Worm (Caenorhabditis elegans) whole organism, L4 larva: ENCODE data around the gene C25F9.8.

Experiments
- hif-1 ChIP-seq, 2 experiments: sonication (generic microtip); optimal IDR thresholded peaks; 2 replicates each; lab custom pipeline; 2016 to 2017; ENCODE audit warnings: missing compliant biosample characterization in 2 of 2, missing genetic modification characterization in 2 of 2, missing genetic modification reagents in 2 of 2, missing genotype in 2 of 2, mild to moderate bottlenecking in 1 of 2
- lin-15B ChIP-seq: fragments of 150-350 bp; sonication (generic microtip); optimal IDR thresholded peaks from 3 replicates; lab custom pipeline; 2014; ENCODE audit warnings: missing biosample characterization, missing genetic modification characterization
- lin-29 ChIP-seq: fragments of 200-800 bp; sonication (Bioruptor generic); IDR thresholded peaks from 2 replicates; pipeline ENCODE4 v1.3.6; 2022; ENCODE audit warnings: missing genetic modification reagents, missing genetic modification characterization, missing compliant biosample characterization
- nhr-6 ChIP-seq: fragments of 150-350 bp; optimal IDR thresholded peaks from 2 replicates; lab custom pipeline; 2014; ENCODE audit warnings: missing biosample characterization, missing genetic modification characterization
- nhr-77 ChIP-seq: fragments of 150-350 bp; optimal IDR thresholded peaks from 2 replicates; lab custom pipeline; 2014; ENCODE audit warnings: missing biosample characterization, missing genetic modification characterization
- vab-7 ChIP-seq: fragments of 200-800 bp; sonication (Bioruptor generic); IDR thresholded peaks from 2 replicates; pipeline ENCODE4 v1.3.6; 2022; ENCODE audit warnings: missing genetic modification reagents, missing genetic modification characterization, missing compliant biosample characterization

DNA sequence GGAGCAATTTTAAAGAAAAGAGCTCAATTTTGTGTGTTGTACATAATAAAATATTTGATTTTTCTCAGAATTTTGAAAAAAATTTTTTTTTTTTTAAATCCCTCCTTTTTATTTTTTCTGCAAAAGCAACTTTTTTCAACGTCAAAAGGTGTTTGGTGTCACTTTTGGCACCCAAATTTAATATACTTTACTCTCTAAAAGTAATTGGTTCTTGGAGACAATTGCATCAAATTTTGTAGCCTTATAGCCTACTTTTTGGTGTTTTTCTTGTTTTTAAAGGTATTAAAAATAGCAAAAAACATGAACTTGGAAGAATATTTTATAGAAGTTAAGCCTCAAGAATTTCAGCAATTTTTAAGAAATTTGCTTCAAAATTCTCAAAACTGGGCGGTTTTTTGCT is 13.9 kb upstream of the C25F9.8 start, which contains the start of gene srw-84:
- TF ChIP-seq lin-15B (no peak), hif-1 (tag; optimal IDR thresholded peaks at IDR 0.05; lab: Kevin White, UChicago) (no peak), vab-7 (GFP tag; lab: Robert Waterston, UW) (no peak), nhr-6 (no peak), nhr-77 (tag; lab: Kevin White, UChicago) (no peak), lin-29 (no peak)
